Worm (Caenorhabditis elegans): Measurements from ENCODE around the gene ncx-9.

- TF ChIP-seq ama-1 (optimal IDR thresholded peaks at IDR 0.05) (no peak), tbx-11 (GFP tag; IDR thresholded peaks at IDR 0.05) (no peak), ceh-13 (GFP tag; optimal IDR thresholded peaks at IDR 0.05) (no peak), hnd-1 (tag; optimal IDR thresholded peaks at IDR 0.05) (no peak), tra-4 (tag; optimal IDR thresholded peaks at IDR 0.05) (no peak), F13C5.2 (tag; optimal IDR thresholded peaks at IDR 0.05) (no peak), sea-1 (GFP tag; conservative IDR thresholded peaks at IDR 0.05) (no peak), hmbx-1 (tag; optimal IDR thresholded peaks at IDR 0.05) (no peak), ceh-36 (tag; optimal IDR thresholded peaks at IDR 0.05) (no peak), hmg-4 (GFP tag; optimal IDR thresholded peaks at IDR 0.05) (no peak), ets-7 (tag; optimal IDR thresholded peaks at IDR 0.05) (no peak)
These were observed 31.4 kb upstream of the ncx-9 start for ce11 chrV:5026438-5026837.

Measured in whole organism, early embryonic.